Worm (Caenorhabditis elegans) whole organism, late embryonic: Measurements from ENCODE around the gene srj-13.

Source experiments
- F13H6.1 ChIP-seq: sonication (generic microtip); optimal IDR thresholded peaks from 2 replicates; lab custom pipeline; 2016; ENCODE audit warnings: missing genetic modification characterization, missing compliant biosample characterization
- K02D7.2 ChIP-seq: sonication (generic microtip); optimal IDR thresholded peaks from 2 replicates; lab custom pipeline; 2017; ENCODE audit warnings: mild to moderate bottlenecking, missing genetic modification characterization, missing compliant biosample characterization
- T23F11.4 ChIP-seq: fragments of 200-800 bp; sonication (Bioruptor generic); optimal IDR thresholded peaks from 2 replicates; lab custom pipeline; 2018; ENCODE audit warnings: mild to moderate bottlenecking, missing genetic modification characterization, missing compliant biosample characterization
- Y22D7AL.16 ChIP-seq: sonication (generic microtip); optimal IDR thresholded peaks from 2 replicates; lab custom pipeline; 2016; ENCODE audit warnings: missing genetic modification characterization, missing compliant biosample characterization
- ahr-1 ChIP-seq: sonication (generic microtip); optimal IDR thresholded peaks from 2 replicates; lab custom pipeline; 2016; ENCODE audit warnings: missing genetic modification characterization, missing compliant biosample characterization
- ceh-14 ChIP-seq: sonication (generic microtip); optimal IDR thresholded peaks from 2 replicates; lab custom pipeline; 2016; ENCODE audit warnings: missing genotype, missing genetic modification characterization, missing compliant biosample characterization
- ceh-2 ChIP-seq: sonication (generic microtip); optimal IDR thresholded peaks from 2 replicates; lab custom pipeline; 2016; ENCODE audit warnings: missing genotype, missing genetic modification characterization, missing compliant biosample characterization
- ceh-22 ChIP-seq: sonication (generic microtip); optimal IDR thresholded peaks from 2 replicates; lab custom pipeline; 2017; ENCODE audit warnings: missing biosample characterization, missing genetic modification characterization
- ceh-24 ChIP-seq: sonication (generic microtip); optimal IDR thresholded peaks from 2 replicates; lab custom pipeline; 2016; ENCODE audit warnings: mild to moderate bottlenecking, missing genetic modification characterization, missing compliant biosample characterization
- ceh-31 ChIP-seq: sonication (generic microtip); optimal IDR thresholded peaks from 2 replicates; lab custom pipeline; 2016; ENCODE audit warnings: missing genetic modification characterization, missing compliant biosample characterization
- ceh-6 ChIP-seq: fragments of 200-800 bp; sonication (Bioruptor generic); optimal IDR thresholded peaks from 2 replicates; lab custom pipeline; 2018; ENCODE audit warnings: mild to moderate bottlenecking, missing genetic modification characterization, missing compliant biosample characterization
- ceh-9 ChIP-seq: sonication (generic microtip); optimal IDR thresholded peaks from 2 replicates; lab custom pipeline; 2016; ENCODE audit warnings: mild to moderate bottlenecking, missing genetic modification characterization, inconsistent platforms, missing compliant biosample characterization
- dmd-4 ChIP-seq: sonication (generic microtip); optimal IDR thresholded peaks from 2 replicates; lab custom pipeline; 2016; ENCODE audit warnings: borderline replicate concordance, missing genetic modification characterization, missing compliant biosample characterization
- eyg-1 ChIP-seq: sonication (generic microtip); optimal IDR thresholded peaks from 2 replicates; lab custom pipeline; 2016; ENCODE audit warnings: missing genotype, missing genetic modification characterization, missing compliant biosample characterization
- fax-1 ChIP-seq: sonication (generic microtip); optimal IDR thresholded peaks from 2 replicates; lab custom pipeline; 2016; ENCODE audit warnings: missing genotype, missing genetic modification characterization, missing compliant biosample characterization
- fkh-10 ChIP-seq: fragments of 150-350 bp; optimal IDR thresholded peaks from 2 replicates; lab custom pipeline; 2014; ENCODE audit warnings: missing biosample characterization, missing genetic modification reagents, missing genetic modification characterization
- gmeb-2 ChIP-seq: sonication (generic microtip); optimal IDR thresholded peaks from 2 replicates; lab custom pipeline; 2016; ENCODE audit warnings: missing genetic modification characterization, inconsistent platforms, missing compliant biosample characterization
- hlh-30 ChIP-seq: sonication (generic microtip); optimal IDR thresholded peaks from 2 replicates; lab custom pipeline; 2017; ENCODE audit warnings: antibody characterized with exemption, missing genetic modification characterization, missing compliant biosample characterization; ENCODE audit not compliant: insufficient read depth
- lim-6 ChIP-seq: sonication (generic microtip); optimal IDR thresholded peaks from 2 replicates; lab custom pipeline; 2016; ENCODE audit warnings: missing genetic modification characterization, missing compliant biosample characterization
- mec-3 ChIP-seq: sonication (generic microtip); optimal IDR thresholded peaks from 2 replicates; lab custom pipeline; 2016; ENCODE audit warnings: borderline replicate concordance, missing genetic modification characterization, missing compliant biosample characterization
- npax-4 ChIP-seq: sonication (generic microtip); optimal IDR thresholded peaks from 2 replicates; lab custom pipeline; 2016; ENCODE audit warnings: missing genetic modification characterization, missing compliant biosample characterization
- odd-2 ChIP-seq: sonication (generic microtip); optimal IDR thresholded peaks from 2 replicates; lab custom pipeline; 2017; ENCODE audit warnings: antibody characterized with exemption, mild to moderate bottlenecking, missing genetic modification characterization, missing compliant biosample characterization
- pag-3 ChIP-seq: sonication (generic microtip); optimal IDR thresholded peaks from 2 replicates; lab custom pipeline; 2016; ENCODE audit warnings: missing compliant biosample characterization, missing genetic modification characterization, borderline replicate concordance
- pat-9 ChIP-seq: fragments of 200-800 bp; sonication (Bioruptor generic); optimal IDR thresholded peaks from 2 replicates; lab custom pipeline; 2018; ENCODE audit warnings: mild to moderate bottlenecking, missing genetic modification characterization, moderate library complexity, missing compliant biosample characterization
- pax-1 ChIP-seq: fragments of 150-350 bp; optimal IDR thresholded peaks from 2 replicates; lab custom pipeline; 2014; ENCODE audit warnings: missing biosample characterization, missing genetic modification characterization
- pros-1 ChIP-seq: fragments of 150-350 bp; optimal IDR thresholded peaks from 2 replicates; lab custom pipeline; 2014; ENCODE audit warnings: missing biosample characterization, missing genetic modification reagents, missing genetic modification characterization
- ref-2 ChIP-seq: sonication (generic microtip); optimal IDR thresholded peaks from 2 replicates; lab custom pipeline; 2016; ENCODE audit warnings: missing genetic modification characterization, missing compliant biosample characterization
- rnt-1 ChIP-seq: sonication (generic microtip); optimal IDR thresholded peaks from 2 replicates; lab custom pipeline; 2016; ENCODE audit warnings: missing genetic modification characterization, missing compliant biosample characterization
- sdc-2 ChIP-seq: sonication (generic microtip); optimal IDR thresholded peaks from 2 replicates; lab custom pipeline; 2016; ENCODE audit warnings: missing genotype, missing genetic modification characterization, missing compliant biosample characterization
- sox-2 ChIP-seq: fragments of 200-800 bp; sonication (Bioruptor generic); IDR thresholded peaks from 2 replicates; pipeline ENCODE4 v1.3.6; 2022; ENCODE audit warnings: missing genetic modification reagents, missing genetic modification characterization, missing compliant biosample characterization
- sox-4 ChIP-seq: sonication (generic microtip); optimal IDR thresholded peaks from 2 replicates; lab custom pipeline; 2017; ENCODE audit warnings: mild to moderate bottlenecking, missing genetic modification characterization, inconsistent platforms, missing compliant biosample characterization
- syd-9 ChIP-seq: sonication (generic microtip); optimal IDR thresholded peaks from 2 replicates; lab custom pipeline; 2016; ENCODE audit warnings: mild to moderate bottlenecking, missing genetic modification characterization, moderate library complexity, missing compliant biosample characterization
- unc-3 ChIP-seq, 2 experiments: fragments of 200-800 bp in 1 of 2; sonication (Bioruptor generic) in 1 of 2; sonication (generic microtip) in 1 of 2; conservative IDR thresholded peaks in 1 of 2; optimal IDR thresholded peaks in 1 of 2; 2 replicates each; pipeline versions ENCODE4 v1.3.6 to Lab custom; 2016 to 2022; ENCODE audit warnings: missing compliant biosample characterization in 2 of 2, missing genetic modification characterization in 2 of 2, missing genetic modification reagents in 1 of 2
- unc-42 ChIP-seq: sonication (generic microtip); optimal IDR thresholded peaks from 2 replicates; lab custom pipeline; 2016; ENCODE audit warnings: missing genotype, missing genetic modification characterization, missing compliant biosample characterization
- unc-55 ChIP-seq: sonication (generic microtip); optimal IDR thresholded peaks from 2 replicates; lab custom pipeline; 2017; ENCODE audit warnings: missing biosample characterization, missing genetic modification reagents, missing genetic modification characterization
- zip-5 ChIP-seq: sonication (generic microtip); optimal IDR thresholded peaks from 2 replicates; lab custom pipeline; 2016; ENCODE audit warnings: missing genetic modification characterization, missing compliant biosample characterization
- ztf-16 ChIP-seq: sonication (generic microtip); optimal IDR thresholded peaks from 2 replicates; lab custom pipeline; 2017; ENCODE audit warnings: missing genetic modification characterization, missing compliant biosample characterization

srj-13 gene

ce11 chrV:7417018-7417716 is 14.7 kb downstream of the srj-13 start, which contains the start of gene srw-67:
Gene srw-67 (plus strand): TSS chrV:7417660.
- TF ChIP-seq K02D7.2 (no peak), gmeb-2 (tag; lab: Kevin White, UChicago) (no peak), fax-1 (tag; lab: Kevin White, UChicago) (no peak), ahr-1 (tag; lab: Kevin White, UChicago) (no peak), unc-55 (GFP tag; lab: Kevin White, UChicago) (no peak), pat-9 (no peak), mec-3 (no peak), fkh-10 (GFP tag; lab: Kevin White, UChicago) (no peak), npax-4 (tag; lab: Kevin White, UChicago) (no peak), ztf-16 (tag; lab: Kevin White, UChicago) (no peak), ceh-2 (tag; lab: Kevin White, UChicago) (no peak), ceh-9 (no peak), ceh-6 (GFP tag; lab: Kevin White, UChicago) (no peak), unc-42 (tag; lab: Kevin White, UChicago) (no peak), T23F11.4 (GFP tag; lab: Kevin White, UChicago) (no peak)
- TF ChIP-seq, all 69 proteins: peak for 0

- TF ChIP-seq ceh-22 (tag; lab: Kevin White, UChicago): no peak
- TF ChIP-seq, all 69 proteins: peak for 0
Measured at ce11 chrV:7420162-7420561, 17.7 kb downstream of the srj-13 start, which contains the start of gene srxa-4. Gene srxa-4 (plus strand): TSS chrV:7420462.

- TF ChIP-seq Y22D7AL.16 (no peak), rnt-1 (no peak)
Measured at ce11 chrV:7424336-7424735, 21.9 kb downstream of the srj-13 start, which contains the start of gene F18E3.10. Gene F18E3.10 (minus strand): TSS chrV:7424436.

ce11 chrV:7426594-7426993 is 24.1 kb downstream of the srj-13 start, which contains the start of gene srw-68:
Gene srw-68 (minus strand): TSS chrV:7426694.
- TF ChIP-seq ref-2: no peak
- no peak for TF ChIP-seq K02D7.2
- no peak for TF ChIP-seq sdc-2 (tag; lab: Kevin White, UChicago)
- no peak for TF ChIP-seq hlh-30 (tag; lab: Kevin White, UChicago)
- no peak for TF ChIP-seq rnt-1
- TF ChIP-seq lim-6 (tag; lab: Kevin White, UChicago): no peak
- TF ChIP-seq dmd-4 (tag; lab: Kevin White, UChicago): no peak
- TF ChIP-seq zip-5 (tag; lab: Kevin White, UChicago): no peak
- TF ChIP-seq ceh-14 (tag; lab: Kevin White, UChicago): no peak
- TF ChIP-seq pag-3: no peak
- TF ChIP-seq eyg-1: no peak
- TF ChIP-seq sox-4 (tag; lab: Kevin White, UChicago): no peak
- no peak for TF ChIP-seq ceh-24 (tag; lab: Kevin White, UChicago)
- no peak for TF ChIP-seq odd-2
- no peak for TF ChIP-seq unc-3 (GFP tag; conservative IDR thresholded peaks at IDR 0.05; lab: Robert Waterston, UW)
- TF ChIP-seq unc-3 (tag; optimal IDR thresholded peaks at IDR 0.05; lab: Kevin White, UChicago): no peak
- no peak for TF ChIP-seq gmeb-2 (tag; lab: Kevin White, UChicago)
- no peak for TF ChIP-seq sox-2 (GFP tag; lab: Robert Waterston, UW)

ce11 chrV:7428880-7429279 is 26.4 kb downstream of the srj-13 start, which contains the start of gene srw-69:
Gene srw-69 (minus strand): TSS chrV:7428980.
- TF ChIP-seq pax-1 (tag; lab: Kevin White, UChicago) (no peak), syd-9 (tag; lab: Kevin White, UChicago) (no peak), ceh-31 (tag; lab: Kevin White, UChicago) (no peak), eyg-1 (no peak), unc-42 (tag; lab: Kevin White, UChicago) (no peak), lim-6 (tag; lab: Kevin White, UChicago) (no peak), ceh-14 (tag; lab: Kevin White, UChicago) (no peak), Y22D7AL.16 (no peak), gmeb-2 (tag; lab: Kevin White, UChicago) (no peak), ahr-1 (tag; lab: Kevin White, UChicago) (no peak), rnt-1 (no peak), pros-1 (tag; lab: Kevin White, UChicago) (no peak), fax-1 (tag; lab: Kevin White, UChicago) (no peak), F13H6.1 (no peak), unc-3 (GFP tag; conservative IDR thresholded peaks at IDR 0.05; lab: Robert Waterston, UW) (no peak), unc-3 (tag; optimal IDR thresholded peaks at IDR 0.05; lab: Kevin White, UChicago) (no peak)
